Worm (Caenorhabditis elegans) whole organism, L1 larva: ENCODE measurements around the gene elpc-3.

Source experiments
- efl-1 ChIP-seq, 4 experiments: fragments of 150-350 bp; optimal IDR thresholded peaks in 3 of 4; peaks in 1 of 4; 1 replicate in 1 of 4; 2 replicates in 3 of 4; lab custom pipeline; 2014; ENCODE audit warnings: missing biosample characterization in 2 of 4, missing genetic modification characterization in 2 of 4, missing genetic modification reagents in 2 of 4
- hpl-2 ChIP-seq: fragments of 150-350 bp; optimal IDR thresholded peaks from 2 replicates; lab custom pipeline; 2014; ENCODE audit warnings: missing biosample characterization, missing genetic modification reagents, missing genetic modification characterization
- mep-1 ChIP-seq: fragments of 150-350 bp; optimal IDR thresholded peaks from 2 replicates; lab custom pipeline; 2014; ENCODE audit warnings: missing biosample characterization, missing genetic modification characterization
- nhr-11 ChIP-seq: fragments of 150-350 bp; optimal IDR thresholded peaks from 2 replicates; lab custom pipeline; 2014; ENCODE audit warnings: missing biosample characterization, missing genetic modification characterization
- nhr-76 ChIP-seq: sonication (generic microtip); optimal IDR thresholded peaks from 2 replicates; lab custom pipeline; 2017; ENCODE audit warnings: missing biosample characterization, missing genetic modification characterization
- nhr-77 ChIP-seq: fragments of 150-350 bp; optimal IDR thresholded peaks from 2 replicates; lab custom pipeline; 2014; ENCODE audit warnings: missing biosample characterization, missing genetic modification characterization
- pag-3 ChIP-seq: sonication (generic microtip); optimal IDR thresholded peaks from 2 replicates; lab custom pipeline; 2017; ENCODE audit warnings: missing genetic modification characterization, mild to moderate bottlenecking, missing compliant biosample characterization, antibody characterized with exemption, borderline replicate concordance; ENCODE audit not compliant: insufficient read depth
- pqm-1 ChIP-seq: sonication (generic microtip); optimal IDR thresholded peaks from 3 replicates; lab custom pipeline; 2017; ENCODE audit warnings: missing biosample characterization, missing genetic modification characterization
- skn-1 ChIP-seq: fragments of 150-350 bp; optimal IDR thresholded peaks from 2 replicates; lab custom pipeline; 2014; ENCODE audit warnings: missing biosample characterization, missing genetic modification characterization
- snpc-4 ChIP-seq: fragments of 150-350 bp; optimal IDR thresholded peaks from 2 replicates; lab custom pipeline; 2014; ENCODE audit warnings: missing biosample characterization, missing genetic modification characterization
- sptf-1 ChIP-seq: fragments of 150-350 bp; optimal IDR thresholded peaks from 2 replicates; lab custom pipeline; 2014; ENCODE audit warnings: missing biosample characterization, missing genetic modification characterization
- tbx-2 ChIP-seq: sonication (generic microtip); optimal IDR thresholded peaks from 2 replicates; lab custom pipeline; 2016; ENCODE audit warnings: missing genetic modification characterization, missing compliant biosample characterization
- unc-62 ChIP-seq: fragments of 150-350 bp; optimal IDR thresholded peaks from 2 replicates; lab custom pipeline; 2014; ENCODE audit warnings: missing biosample characterization, missing genetic modification reagents, missing genetic modification characterization

DNA sequence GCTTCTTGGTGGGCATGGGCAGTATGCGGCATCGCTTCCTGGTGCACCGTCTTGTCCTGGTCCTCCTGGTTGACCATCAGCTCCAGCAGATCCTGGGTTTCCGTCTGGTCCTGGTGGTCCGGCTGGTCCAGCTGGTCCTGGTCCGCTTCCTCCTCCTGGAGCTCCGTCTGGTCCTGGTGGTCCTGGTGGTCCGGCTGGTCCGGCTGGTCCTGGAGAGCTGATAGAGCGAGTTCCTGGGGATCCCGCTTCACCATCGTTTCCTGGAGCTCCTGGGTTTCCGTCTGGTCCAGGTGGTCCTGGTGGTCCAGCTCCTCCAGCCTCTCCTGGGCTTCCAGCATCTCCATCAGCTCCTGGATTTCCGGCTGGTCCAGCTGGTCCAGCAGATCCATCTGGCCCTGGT is 14.2 kb downstream of the elpc-3 start:
- no peak for TF ChIP-seq nhr-76 (tag; lab: Kevin White, UChicago)
- TF ChIP-seq mep-1 (tag; lab: Kevin White, UChicago) = no peak
- TF ChIP-seq hpl-2 (GFP tag; lab: Kevin White, UChicago) = no peak
- no peak for TF ChIP-seq snpc-4 (tag; lab: Kevin White, UChicago)
- no peak for TF ChIP-seq unc-62
- TF ChIP-seq efl-1 (optimal IDR thresholded peaks at IDR 0.05; lab: Kevin White, UChicago) = no peak
- no peak for TF ChIP-seq efl-1 (GFP tag; optimal IDR thresholded peaks at IDR 0.05 in 1 of 2; lab: Kevin White, UChicago)
- no peak for TF ChIP-seq pqm-1 (tag; lab: Kevin White, UChicago)
- no peak for TF ChIP-seq tbx-2 (tag; lab: Kevin White, UChicago)
- no peak for TF ChIP-seq nhr-77 (tag; lab: Kevin White, UChicago)
- no peak for TF ChIP-seq pag-3 (tag; lab: Kevin White, UChicago)
- no peak for TF ChIP-seq skn-1
- TF ChIP-seq sptf-1 = no peak
- TF ChIP-seq nhr-11 (tag; lab: Kevin White, UChicago) = no peak
